Fruit fly (Drosophila melanogaster): ENCODE measurements around the gene ey.
A peak's percentile ranks its signal among the peaks of the same experiment; 100 is the strongest.

The ey gene

DNA sequence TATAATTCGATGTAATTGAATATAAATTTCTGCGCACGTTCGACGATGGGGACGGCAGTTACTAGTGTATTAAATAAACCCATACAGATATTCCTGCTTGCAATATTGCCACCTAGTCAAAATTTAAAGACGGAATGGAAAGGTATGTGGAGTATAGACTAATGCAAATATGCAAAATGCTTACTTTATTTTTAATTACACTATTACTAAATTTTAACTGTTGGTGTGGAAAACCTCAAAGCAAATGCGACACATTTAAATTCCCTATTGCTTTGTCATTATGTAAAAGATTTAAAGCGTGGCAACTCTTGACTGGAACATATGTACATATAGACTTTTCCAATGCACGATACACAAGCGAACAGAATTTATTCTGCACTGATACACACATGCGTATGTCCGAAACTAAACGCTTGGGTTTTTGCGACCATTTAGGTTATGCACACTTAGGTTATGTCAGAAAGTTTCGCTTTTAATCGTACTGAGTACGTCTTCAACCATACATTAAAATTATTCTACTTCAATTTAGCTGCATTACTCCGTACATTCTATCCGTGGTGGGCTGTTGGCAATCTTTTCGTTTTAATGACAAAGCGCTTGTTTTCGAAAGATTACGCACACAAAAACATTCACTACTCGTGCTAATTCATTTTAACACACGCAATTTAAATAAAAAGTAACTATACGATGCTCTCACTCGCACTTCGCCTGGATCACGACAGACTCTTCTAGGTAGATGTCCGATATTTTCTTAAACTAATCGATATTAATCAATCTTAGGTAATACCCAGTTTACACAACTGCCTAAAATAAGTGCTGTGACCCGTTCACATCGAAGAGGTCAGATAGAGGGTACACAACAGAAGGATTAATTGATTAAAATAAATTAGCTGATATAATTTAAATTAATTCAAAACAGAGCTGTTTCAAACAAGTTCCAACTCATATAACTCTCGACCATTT lies 37.3 kb upstream of the ey start, which contains the start of gene gw (continued):
- peak; percentile 95 for TF ChIP-seq Med (GFP tag)
- no peak for TF ChIP-seq Trl (optimal IDR thresholded peaks at IDR 0.05)
- TF ChIP-seq Trl (GFP tag; optimal IDR thresholded peaks at IDR 0.05), result peak; percentile 84
- TF ChIP-seq CG17802 (tag; optimal IDR thresholded peaks at IDR 0.05), result peak; percentile 100
- peak; percentile 71 for TF ChIP-seq wdn (GFP tag; IDR thresholded peaks at IDR 0.05)
- TF ChIP-seq abd-A (tag; optimal IDR thresholded peaks at IDR 0.05), result no peak
- TF ChIP-seq fu2 (GFP tag; optimal IDR thresholded peaks at IDR 0.05), result peak; percentile 52
- no peak for TF ChIP-seq dan (GFP tag; IDR thresholded peaks at IDR 0.05)
- peak; percentile 84 for TF ChIP-seq HmgZ (tag; optimal IDR thresholded peaks at IDR 0.05)
- peak; percentile 80; the same call in 1 of the 2 replicates for TF ChIP-seq stc (GFP tag; IDR thresholded peaks at IDR 0.05)
- TF ChIP-seq CG16813 (GFP tag; IDR thresholded peaks at IDR 0.05; ENCODE audit: partially characterized antibody), result peak; percentile 75
- peak; percentile 97 for TF ChIP-seq sens (GFP tag)
- no peak; the same call in 2 of the 3 replicates for TF ChIP-seq Mrtf (GFP tag; IDR thresholded peaks at IDR 0.05)
- no peak for TF ChIP-seq sqz (GFP tag; optimal IDR thresholded peaks at IDR 0.05)
- TF ChIP-seq pita (GFP tag; optimal IDR thresholded peaks at IDR 0.05), result no peak
- no peak for TF ChIP-seq GATAe (GFP tag; conservative IDR thresholded peaks at IDR 0.05)
- TF ChIP-seq NfI (GFP tag; optimal IDR thresholded peaks at IDR 0.05), result no peak
- peak; percentile 3 for TF ChIP-seq btn (GFP tag; optimal IDR thresholded peaks at IDR 0.05)
- TF ChIP-seq CG2875 (GFP tag; optimal IDR thresholded peaks at IDR 0.05), result peak; percentile 65
- no peak for TF ChIP-seq corto (GFP tag; optimal IDR thresholded peaks at IDR 0.05)
- peak; percentile 80 for TF ChIP-seq CG14710 (tag; optimal IDR thresholded peaks at IDR 0.05)
- peak; percentile 11 for TF ChIP-seq ab (GFP tag; optimal IDR thresholded peaks at IDR 0.05)
- no peak for TF ChIP-seq bcd (GFP tag; optimal IDR thresholded peaks at IDR 0.05)
- TF ChIP-seq bbx (GFP tag; IDR thresholded peaks at IDR 0.05; ENCODE audit: partially characterized antibody), result peak; percentile 70
- no peak for TF ChIP-seq ato (GFP tag; IDR thresholded peaks at IDR 0.05; ENCODE audit: partially characterized antibody)
- TF ChIP-seq stwl (tag; optimal IDR thresholded peaks at IDR 0.05), result peak; percentile 18
- TF ChIP-seq CG7556 (GFP tag; optimal IDR thresholded peaks at IDR 0.05), result peak; percentile 86
- TF ChIP-seq jing (GFP tag; optimal IDR thresholded peaks at IDR 0.05), result peak; percentile 31
- TF ChIP-seq Usf (GFP tag; optimal IDR thresholded peaks at IDR 0.05), result no peak
- peak; percentile 63 for TF ChIP-seq schlank (tag; optimal IDR thresholded peaks at IDR 0.05)
- no peak for TF ChIP-seq CG3726 (GFP tag; IDR thresholded peaks at IDR 0.05)
- TF ChIP-seq chif (GFP tag; optimal IDR thresholded peaks at IDR 0.05), result peak; percentile 67 to 83
- peak; percentile 56 for TF ChIP-seq twi (tag; optimal IDR thresholded peaks at IDR 0.05)
- peak; percentile 35; the same call in 1 of the 4 replicates for TF ChIP-seq Dll (GFP tag; IDR thresholded peaks at IDR 0.05; ENCODE audit: partially characterized antibody)
- peak; percentile 75 for TF ChIP-seq lbe (GFP tag; optimal IDR thresholded peaks at IDR 0.05)
- TF ChIP-seq Kr (GFP tag; optimal IDR thresholded peaks at IDR 0.05), result no peak
- peak; percentile 98 for TF ChIP-seq bigmax (GFP tag; optimal IDR thresholded peaks at IDR 0.05)
- no peak for TF ChIP-seq CG8281 (tag; optimal IDR thresholded peaks at IDR 0.05)
- TF ChIP-seq tna (GFP tag; IDR thresholded peaks at IDR 0.05; ENCODE audit: partially characterized antibody), result no peak
- peak; percentile 40 for TF ChIP-seq CTCF (GFP tag; optimal IDR thresholded peaks at IDR 0.05)
- TF ChIP-seq CG15269 (tag; optimal IDR thresholded peaks at IDR 0.05), result no peak
- TF ChIP-seq Nf-YA (GFP tag; IDR thresholded peaks at IDR 0.05), result no peak; the same call in 1 of the 2 replicates
- no peak for TF ChIP-seq Eip74EF (GFP tag; optimal IDR thresholded peaks at IDR 0.05)
- peak; percentile 81 for TF ChIP-seq PHDP (tag; optimal IDR thresholded peaks at IDR 0.05)
- peak; percentile 72 for TF ChIP-seq inv (GFP tag; IDR thresholded peaks at IDR 0.05; ENCODE audit: partially characterized antibody)
- no peak for TF ChIP-seq pros (GFP tag; optimal IDR thresholded peaks at IDR 0.05)
- no peak; the same call in 1 of the 2 replicates for TF ChIP-seq Awh (GFP tag; IDR thresholded peaks at IDR 0.05)
- no peak for TF ChIP-seq Neu2 (GFP tag; optimal IDR thresholded peaks at IDR 0.05; ENCODE audit: borderline replicate concordance)
